Fruit fly (Drosophila melanogaster) ovary, adult (tissue): ENCODE measurements around the gene sv.
A peak's percentile ranks its signal among the peaks of the same experiment; 100 is the strongest.

Experiments
- CG17801 ChIP-seq: fragments of 200-800 bp; optimal IDR thresholded peaks from 2 replicates; lab custom pipeline; 2019; ENCODE audit warnings: missing biosample characterization, mild to moderate bottlenecking, missing genetic modification characterization, moderate library complexity; ENCODE audit not compliant: partially characterized antibody

sv gene

dm6 chr4:1112867-1113769, 24.5 kb downstream of the sv start:
- peak; percentile 83 for TF ChIP-seq CG17801

- no peak for TF ChIP-seq CG17801
Observed at dm6 chr4:1115299-1115698, 26.7 kb downstream of the sv start.

dm6 chr4:1121888-1122287, 33.3 kb downstream of the sv start:
- no peak for TF ChIP-seq CG17801

- no peak for TF ChIP-seq CG17801
Observed at dm6 chr4:1122658-1123606, 34.3 kb downstream of the sv start, which contains the start of gene Cals. Gene Cals, minus strand, starts transcription at chr4:1123357.

- TF ChIP-seq CG17801: peak; percentile 77
Observed at dm6 chr4:1123769-1124493, 35.3 kb downstream of the sv start, which contains the start of gene Arf4. Gene Arf4, plus strand, starts transcription at chr4:1124167.

- no peak for TF ChIP-seq CG17801
Observed at dm6 chr4:1124494-1124780, 35.8 kb downstream of the sv start.

- no peak for TF ChIP-seq CG17801
Observed at dm6 chr4:1126290-1126689, 37.7 kb downstream of the sv start, which contains the start of gene CG11155. Gene CG11155, plus strand, starts transcription at chr4:1126602.

- no peak for TF ChIP-seq CG17801
Observed at dm6 chr4:1127000-1127399, 38.4 kb downstream of the sv start.

dm6 chr4:1144715-1145114, 56.1 kb downstream of the sv start:
- TF ChIP-seq CG17801: no peak

dm6 chr4:1146456-1146855, 57.9 kb downstream of the sv start:
- no peak for TF ChIP-seq CG17801

- no peak for TF ChIP-seq CG17801
Observed at dm6 chr4:1147166-1147565, 58.6 kb downstream of the sv start, which contains the start of gene Kif3C. Gene Kif3C, plus strand, starts transcription at chr4:1147466.

- no peak for TF ChIP-seq CG17801
Observed at dm6 chr4:1147966-1148541, 59.5 kb downstream of the sv start.

- no peak for TF ChIP-seq CG17801
Observed at dm6 chr4:1156278-1156677, 67.7 kb downstream of the sv start.

dm6 chr4:1162058-1162457, 73.5 kb downstream of the sv start, which contains the start of gene CG32017:
Gene CG32017, minus strand, starts transcription at chr4:1162158.
- TF ChIP-seq CG17801: no peak
